Worm (Caenorhabditis elegans) whole organism, early embryonic: ENCODE results near the gene B0244.16.
A peak's percentile ranks its signal among the peaks of the same experiment; 100 is the strongest.

Experiments used
- B0310.2 ChIP-seq: sonication (generic microtip); optimal IDR thresholded peaks from 2 replicates; lab custom pipeline; 2016; ENCODE audit warnings: mild to moderate bottlenecking, missing genetic modification characterization, missing compliant biosample characterization
- F13C5.2 ChIP-seq: sonication (generic microtip); optimal IDR thresholded peaks from 2 replicates; lab custom pipeline; 2017; ENCODE audit warnings: mild to moderate bottlenecking, missing genetic modification characterization, inconsistent platforms, missing compliant biosample characterization
- aly-1 ChIP-seq: sonication (generic microtip); optimal IDR thresholded peaks from 2 replicates; lab custom pipeline; 2016; ENCODE audit warnings: missing genetic modification characterization, missing compliant biosample characterization
- ama-1 ChIP-seq: fragments of 150-350 bp; optimal IDR thresholded peaks from 2 replicates; lab custom pipeline; 2014
- ceh-13 ChIP-seq: fragments of 200-800 bp; sonication (Bioruptor generic); optimal IDR thresholded peaks from 2 replicates; lab custom pipeline; 2018; ENCODE audit warnings: mild to moderate bottlenecking, missing genetic modification characterization, missing compliant biosample characterization
- ceh-36 ChIP-seq: sonication (generic microtip); optimal IDR thresholded peaks from 2 replicates; lab custom pipeline; 2016; ENCODE audit warnings: missing genetic modification characterization, inconsistent platforms, missing compliant biosample characterization
- ets-7 ChIP-seq: sonication (generic microtip); optimal IDR thresholded peaks from 2 replicates; lab custom pipeline; 2016; ENCODE audit warnings: missing genotype, missing genetic modification characterization, missing compliant biosample characterization
- flt-1 ChIP-seq: fragments of 200-800 bp; sonication (Bioruptor generic); IDR thresholded peaks from 2 replicates; pipeline ENCODE4 v1.3.6; 2022; ENCODE audit warnings: missing genetic modification characterization, missing compliant biosample characterization
- hmbx-1 ChIP-seq: sonication (generic microtip); optimal IDR thresholded peaks from 2 replicates; lab custom pipeline; 2016; ENCODE audit warnings: mild to moderate bottlenecking, missing genetic modification characterization, missing compliant biosample characterization
- hmg-4 ChIP-seq: fragments of 200-800 bp; sonication (Bioruptor generic); optimal IDR thresholded peaks from 2 replicates; lab custom pipeline; 2018; ENCODE audit warnings: mild to moderate bottlenecking, missing genetic modification characterization, missing compliant biosample characterization
- hnd-1 ChIP-seq: sonication (generic microtip); optimal IDR thresholded peaks from 2 replicates; lab custom pipeline; 2016; ENCODE audit warnings: missing genetic modification characterization, missing compliant biosample characterization
- pes-1 ChIP-seq: fragments of 200-800 bp; sonication (Bioruptor generic); IDR thresholded peaks from 2 replicates; pipeline ENCODE4 v1.3.6; 2022; ENCODE audit warnings: missing genetic modification reagents, missing genetic modification characterization, missing compliant biosample characterization
- scrt-1 ChIP-seq: fragments of 200-800 bp; sonication (Bioruptor generic); IDR thresholded peaks from 2 replicates; pipeline ENCODE4 v1.3.6; 2022; ENCODE audit warnings: missing genetic modification characterization, missing compliant biosample characterization
- sea-1 ChIP-seq: fragments of 200-800 bp; sonication (Bioruptor generic); conservative IDR thresholded peaks from 2 replicates; pipeline ENCODE4 v1.3.6; 2022; ENCODE audit warnings: missing genetic modification characterization, missing compliant biosample characterization
- tbx-11 ChIP-seq: fragments of 200-800 bp; sonication (Bioruptor generic); IDR thresholded peaks from 2 replicates; pipeline ENCODE4 v1.3.6; 2022; ENCODE audit warnings: missing genetic modification characterization, missing compliant biosample characterization
- tbx-37 ChIP-seq: fragments of 200-800 bp; sonication (Bioruptor generic); conservative IDR thresholded peaks from 2 replicates; pipeline ENCODE4 v1.3.6; 2022; ENCODE audit warnings: missing genetic modification reagents, missing genetic modification characterization, missing compliant biosample characterization
- tra-4 ChIP-seq: sonication (generic microtip); optimal IDR thresholded peaks from 2 replicates; lab custom pipeline; 2017; ENCODE audit warnings: missing genetic modification characterization, missing compliant biosample characterization

B0244.16 gene

DNA sequence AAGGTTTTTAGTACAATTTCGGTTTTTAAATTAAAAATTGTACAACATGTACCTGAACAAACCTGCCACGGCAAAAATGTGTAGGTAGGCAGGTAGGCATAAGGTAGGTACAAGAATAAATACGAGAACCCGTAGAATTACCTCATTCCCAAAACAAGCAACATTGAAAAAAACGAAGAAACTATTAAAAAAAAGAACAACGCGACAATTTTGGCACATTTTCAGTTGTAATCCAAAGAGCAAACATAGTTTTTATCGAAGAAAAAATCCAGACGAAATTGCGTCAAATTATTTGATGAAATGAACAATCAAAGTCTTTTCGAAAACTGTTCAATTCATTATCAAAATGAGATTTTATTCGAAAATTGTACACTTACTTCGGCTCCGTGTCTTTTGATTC is at the start of gene B0244.16:
B0244.16 (plus strand) TSS at position 301 of the 400 bp plus-strand sequence.
- no peak for TF ChIP-seq pes-1 (GFP tag; lab: Robert Waterston, UW)
- no peak for TF ChIP-seq hmg-4 (GFP tag; lab: Kevin White, UChicago)
- TF ChIP-seq ets-7, result no peak
- TF ChIP-seq B0310.2 (tag; lab: Kevin White, UChicago), result no peak
- TF ChIP-seq hmbx-1 (tag; lab: Kevin White, UChicago), result no peak
- no peak for TF ChIP-seq flt-1 (GFP tag; lab: Robert Waterston, UW)
- TF ChIP-seq tra-4, result no peak
- TF ChIP-seq tbx-11 (GFP tag; lab: Robert Waterston, UW), result no peak
- TF ChIP-seq aly-1 (tag; lab: Kevin White, UChicago), result no peak

DNA sequence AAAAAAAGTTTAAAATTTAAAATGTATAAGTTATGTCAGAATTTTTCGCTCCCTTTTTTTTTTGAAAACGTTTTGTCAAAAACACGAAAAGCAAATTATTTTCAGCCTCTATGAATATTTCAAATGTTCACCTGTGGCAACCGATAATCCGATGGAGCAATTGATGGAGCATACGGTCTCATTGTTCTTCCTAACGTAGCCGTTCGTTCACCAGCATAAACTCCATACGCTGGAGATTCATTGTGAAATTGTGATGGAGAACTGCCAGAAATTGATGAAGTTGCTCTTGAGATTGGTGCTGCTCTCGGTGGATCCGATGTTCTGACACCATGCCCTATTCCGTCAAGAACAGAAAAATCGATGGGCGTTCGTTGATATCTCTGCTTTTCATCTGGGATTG is 48.9 kb upstream of the B0244.16 start:
- TF ChIP-seq scrt-1 (GFP tag; lab: Robert Waterston, UW), result no peak
- no peak for TF ChIP-seq ama-1 (lab: Kevin White, UChicago)
- TF ChIP-seq tbx-37 (GFP tag; lab: Robert Waterston, UW), result no peak
- TF ChIP-seq B0310.2 (tag; lab: Kevin White, UChicago), result no peak
- no peak for TF ChIP-seq ceh-13 (GFP tag; lab: Kevin White, UChicago)
- no peak for TF ChIP-seq tra-4
- TF ChIP-seq F13C5.2, result no peak
- TF ChIP-seq ets-7, result no peak
- TF ChIP-seq hnd-1, result no peak
- TF ChIP-seq ceh-36 (tag; lab: Kevin White, UChicago), result no peak
- TF ChIP-seq tbx-11 (GFP tag; lab: Robert Waterston, UW), result no peak
- no peak for TF ChIP-seq aly-1 (tag; lab: Kevin White, UChicago)
- no peak for TF ChIP-seq hmg-4 (GFP tag; lab: Kevin White, UChicago)
- no peak for TF ChIP-seq sea-1 (GFP tag; lab: Robert Waterston, UW)
- no peak for TF ChIP-seq hmbx-1 (tag; lab: Kevin White, UChicago)
- TF ChIP-seq pes-1 (GFP tag; lab: Robert Waterston, UW), result no peak

- no peak for TF ChIP-seq hmbx-1 (tag; lab: Kevin White, UChicago)
- TF ChIP-seq F13C5.2, result peak; percentile 61
Observed at ce11 chrIII:5692690-5693089, 48.1 kb upstream of the B0244.16 start, which contains the start of the genes abi-1 and arle-14. abi-1 (minus strand) TSS chrIII:5692740. arle-14 (plus strand) TSS chrIII:5692906.

- TF ChIP-seq ceh-36 (tag; lab: Kevin White, UChicago) (peak; percentile 22), sea-1 (GFP tag; lab: Robert Waterston, UW) (no peak), hnd-1 (no peak), tra-4 (no peak), ceh-13 (GFP tag; lab: Kevin White, UChicago) (no peak)
Observed at ce11 chrIII:5693736-5694135, 47.0 kb upstream of the B0244.16 start, which contains the start of gene B0336.13. B0336.13 (plus strand) TSS chrIII:5694036.

ce11 chrIII:5697266-5697665 is 43.5 kb upstream of the B0244.16 start, which contains the start of gene B0336.7:
B0336.7 (minus strand) TSS chrIII:5697366.
- TF ChIP-seq ceh-13 (GFP tag; lab: Kevin White, UChicago), result no peak
- no peak for TF ChIP-seq hmg-4 (GFP tag; lab: Kevin White, UChicago)
- no peak for TF ChIP-seq flt-1 (GFP tag; lab: Robert Waterston, UW)
- no peak for TF ChIP-seq pes-1 (GFP tag; lab: Robert Waterston, UW)
- TF ChIP-seq aly-1 (tag; lab: Kevin White, UChicago), result no peak
- TF ChIP-seq ama-1 (lab: Kevin White, UChicago), result no peak
- no peak for TF ChIP-seq scrt-1 (GFP tag; lab: Robert Waterston, UW)
- no peak for TF ChIP-seq F13C5.2
- no peak for TF ChIP-seq ets-7

DNA sequence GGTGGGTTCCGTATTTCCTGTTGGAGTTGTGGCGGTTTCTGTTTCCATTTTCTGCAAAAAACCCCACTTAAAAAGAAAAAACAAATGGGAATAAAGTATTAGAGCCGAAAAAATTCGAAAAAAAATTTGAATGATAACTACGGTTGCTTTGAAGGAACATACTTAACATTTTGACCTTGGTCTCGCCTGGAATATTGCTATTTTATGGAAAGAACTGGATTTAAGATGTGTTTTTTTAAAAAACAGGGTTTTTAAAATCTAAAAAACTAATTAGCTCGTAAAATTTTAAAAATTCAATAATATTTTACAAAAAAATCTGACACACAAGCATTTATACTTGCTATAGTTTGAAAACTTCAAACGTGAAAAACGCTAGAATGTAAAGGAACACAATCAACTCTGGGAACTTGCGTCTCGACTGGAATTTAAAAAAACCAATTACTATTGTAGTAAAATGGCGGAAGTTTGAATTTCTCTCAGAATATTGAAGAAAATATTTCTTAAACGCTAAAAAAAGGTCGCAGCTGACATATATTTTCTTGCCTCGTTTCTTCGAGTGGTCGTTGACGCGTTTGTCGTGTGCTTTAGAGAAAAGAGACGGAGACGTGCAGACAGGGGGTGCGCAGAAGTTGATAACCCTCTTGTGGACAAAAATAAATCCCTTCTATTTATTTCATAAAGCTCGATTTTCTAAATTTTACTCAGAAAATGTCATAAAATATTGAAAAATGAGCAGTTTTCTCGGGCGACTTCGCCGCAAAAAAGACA is 42.6 kb upstream of the B0244.16 start, which contains the start of the genes lgg-3 and rgs-5:
lgg-3 (minus strand) TSS at position 51 of the 768 bp plus-strand sequence.
rgs-5 (plus strand) TSS at position 593 of the 768 bp plus-strand sequence.
- TF ChIP-seq ceh-13 (GFP tag; lab: Kevin White, UChicago), result no peak
- no peak for TF ChIP-seq flt-1 (GFP tag; lab: Robert Waterston, UW)
- TF ChIP-seq hnd-1, result no peak
- TF ChIP-seq tra-4, result no peak
- TF ChIP-seq tbx-11 (GFP tag; lab: Robert Waterston, UW), result no peak

DNA sequence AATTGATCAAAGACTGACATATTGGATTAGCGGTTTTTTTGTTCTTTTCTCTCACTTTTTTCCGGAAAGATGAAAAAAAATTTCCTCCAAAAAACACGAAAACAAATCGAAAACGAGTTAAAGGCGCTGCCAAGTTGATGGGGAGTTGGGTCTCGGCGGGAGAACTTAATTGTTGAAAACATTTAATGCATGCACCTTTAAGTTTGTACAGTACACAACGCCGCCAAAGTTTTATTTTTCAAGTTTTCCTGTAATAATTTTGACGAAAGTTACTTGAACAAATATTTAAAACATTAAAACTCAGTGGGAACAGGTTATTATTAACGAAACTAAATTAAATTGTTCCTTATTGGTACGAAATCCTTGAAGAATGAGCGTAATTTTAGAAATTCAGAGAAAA is 39.3 kb upstream of the B0244.16 start:
- no peak for TF ChIP-seq sea-1 (GFP tag; lab: Robert Waterston, UW)
- no peak for TF ChIP-seq tbx-11 (GFP tag; lab: Robert Waterston, UW)

- TF ChIP-seq ama-1 (lab: Kevin White, UChicago) (peak; percentile 5), tra-4 (no peak)
Observed at ce11 chrIII:5705228-5705888, 35.4 kb upstream of the B0244.16 start, which contains the start of gene swp-1. swp-1 (minus strand) TSS chrIII:5705525.
